Fruit fly (Drosophila melanogaster) whole organism, adult: ENCODE results near the gene CG4271.

Experiments used
- Clk ChIP-seq: fragments of 200-800 bp; sonication (Bioruptor generic); optimal IDR thresholded peaks from 2 replicates; lab custom pipeline; 2017; ENCODE audit warnings: missing biosample characterization, missing genetic modification characterization
- Hr96 ChIP-seq: fragments of 200-800 bp; sonication (Bioruptor generic); optimal IDR thresholded peaks from 2 replicates; lab custom pipeline; 2016; ENCODE audit warnings: missing biosample characterization, missing genetic modification characterization
- cnc ChIP-seq, 2 experiments: fragments of >200 bp; optimal IDR thresholded peaks; 2 replicates each; lab custom pipeline; 2017
- toe ChIP-seq: fragments of 200-800 bp; sonication (Bioruptor generic); optimal IDR thresholded peaks from 2 replicates; lab custom pipeline; 2016; ENCODE audit warnings: missing biosample characterization, missing genetic modification characterization

dm6 chr2L:2311449-2311848, 26.5 kb downstream of the CG4271 start, which contains the start of gene eys:
- TF ChIP-seq Hr96 (GFP tag; lab: Kevin White, UChicago) (no peak), cnc (optimal IDR thresholded peaks at IDR 0.05; lab: Kevin White, UChicago) (no peak), Clk (GFP tag; lab: Kevin White, UChicago) (no peak), toe (no peak)
